Worm (Caenorhabditis elegans) whole organism, L1 larva: Measurements from ENCODE around the gene cyp-13B1.
A peak's percentile ranks its signal among the peaks of the same experiment; 100 is the strongest.

Experiments
- C16A3.4 ChIP-seq: fragments of 150-350 bp; optimal IDR thresholded peaks from 2 replicates; lab custom pipeline; 2014; ENCODE audit warnings: missing biosample characterization, missing genetic modification characterization
- F16B12.6 ChIP-seq: fragments of 150-350 bp; optimal IDR thresholded peaks from 2 replicates; lab custom pipeline; 2014; ENCODE audit warnings: missing biosample characterization, missing genetic modification characterization
- Y116A8C.19 ChIP-seq: sonication (generic microtip); optimal IDR thresholded peaks from 2 replicates; lab custom pipeline; 2016; ENCODE audit warnings: missing compliant biosample characterization, missing genetic modification characterization, borderline replicate concordance
- aha-1 ChIP-seq: fragments of 150-350 bp; optimal IDR thresholded peaks from 2 replicates; lab custom pipeline; 2014; ENCODE audit warnings: missing biosample characterization, missing genetic modification characterization
- ama-1 ChIP-seq: fragments of 150-350 bp; optimal IDR thresholded peaks from 2 replicates; lab custom pipeline; 2014
- ceh-8 ChIP-seq: fragments of 200-800 bp; sonication (Bioruptor generic); optimal IDR thresholded peaks from 2 replicates; lab custom pipeline; 2018; ENCODE audit warnings: mild to moderate bottlenecking, missing genetic modification characterization, moderate library complexity, missing compliant biosample characterization
- ceh-82 ChIP-seq, 3 experiments: fragments of 150-350 bp in 1 of 3; sonication (generic microtip) in 2 of 3; optimal IDR thresholded peaks; 2 replicates each; lab custom pipeline; 2014 to 2017; ENCODE audit warnings: missing biosample characterization in 3 of 3, missing genetic modification characterization in 3 of 3
- ceh-88 ChIP-seq: fragments of 200-800 bp; sonication (Bioruptor generic); IDR thresholded peaks from 2 replicates; pipeline ENCODE4 v1.3.6; 2022; ENCODE audit warnings: missing genetic modification characterization, missing compliant biosample characterization
- ces-1 ChIP-seq: fragments of 150-350 bp; optimal IDR thresholded peaks from 2 replicates; lab custom pipeline; 2014; ENCODE audit warnings: missing biosample characterization, missing genetic modification reagents, missing genetic modification characterization
- dpl-1 ChIP-seq, 3 experiments: fragments of 150-350 bp in 2 of 3; sonication (generic microtip) in 1 of 3; optimal IDR thresholded peaks; 2 replicates each; lab custom pipeline; 2014 to 2017; ENCODE audit warnings: missing biosample characterization in 3 of 3, missing genetic modification characterization in 3 of 3, missing genetic modification reagents in 3 of 3
- dsc-1 ChIP-seq: sonication (generic microtip); optimal IDR thresholded peaks from 2 replicates; lab custom pipeline; 2016; ENCODE audit warnings: mild to moderate bottlenecking, missing genetic modification characterization, missing compliant biosample characterization
- efl-1 ChIP-seq, 4 experiments: fragments of 150-350 bp; optimal IDR thresholded peaks in 3 of 4; peaks in 1 of 4; 1 replicate in 1 of 4; 2 replicates in 3 of 4; lab custom pipeline; 2014; ENCODE audit warnings: missing biosample characterization in 2 of 4, missing genetic modification characterization in 2 of 4, missing genetic modification reagents in 2 of 4
- elt-2 ChIP-seq: sonication (generic microtip); optimal IDR thresholded peaks from 2 replicates; lab custom pipeline; 2016; ENCODE audit warnings: missing genetic modification characterization, mild to moderate bottlenecking, inconsistent platforms, missing compliant biosample characterization, missing genetic modification reagents
- elt-3 ChIP-seq, 6 experiments: fragments of 150-350 bp in 1 of 6; sonication (generic microtip); optimal IDR thresholded peaks; 2 replicates each; lab custom pipeline; 2017 to 2018; ENCODE audit warnings: missing biosample characterization in 6 of 6, missing genetic modification characterization in 6 of 6, inconsistent platforms in 1 of 6
- fkh-10 ChIP-seq: sonication (generic microtip); optimal IDR thresholded peaks from 2 replicates; lab custom pipeline; 2017; ENCODE audit warnings: missing biosample characterization, missing genetic modification reagents, missing genetic modification characterization
- hlh-17 ChIP-seq: fragments of 200-800 bp; sonication (Bioruptor generic); optimal IDR thresholded peaks from 2 replicates; lab custom pipeline; 2018; ENCODE audit warnings: missing genetic modification characterization, mild to moderate bottlenecking, missing compliant biosample characterization, moderate library complexity, borderline replicate concordance
- hpl-2 ChIP-seq: fragments of 150-350 bp; optimal IDR thresholded peaks from 2 replicates; lab custom pipeline; 2014; ENCODE audit warnings: missing biosample characterization, missing genetic modification reagents, missing genetic modification characterization
- irx-1 ChIP-seq: sonication (generic microtip); optimal IDR thresholded peaks from 2 replicates; lab custom pipeline; 2016; ENCODE audit warnings: missing genetic modification characterization, missing compliant biosample characterization
- jun-1 ChIP-seq: fragments of 150-350 bp; optimal IDR thresholded peaks from 2 replicates; lab custom pipeline; 2014; ENCODE audit warnings: missing biosample characterization, missing genetic modification reagents, missing genetic modification characterization
- lin-13 ChIP-seq: fragments of 150-350 bp; optimal IDR thresholded peaks from 2 replicates; lab custom pipeline; 2014; ENCODE audit warnings: missing biosample characterization, missing genetic modification reagents, missing genetic modification characterization
- lin-15B ChIP-seq: fragments of 150-350 bp; sonication (generic microtip); optimal IDR thresholded peaks from 3 replicates; lab custom pipeline; 2014; ENCODE audit warnings: missing biosample characterization, missing genetic modification characterization
- lin-35 ChIP-seq, 2 experiments: fragments of 150-350 bp; optimal IDR thresholded peaks; 2 replicates each; lab custom pipeline; 2014; ENCODE audit warnings: missing biosample characterization in 2 of 2, missing genetic modification characterization in 2 of 2, missing genetic modification reagents in 2 of 2
- lsy-2 ChIP-seq, 2 experiments: fragments of 150-350 bp; optimal IDR thresholded peaks; 2 replicates each; lab custom pipeline; 2014; ENCODE audit warnings: missing biosample characterization in 2 of 2, missing genetic modification characterization in 2 of 2
- mdl-1 ChIP-seq, 2 experiments: fragments of 150-350 bp; optimal IDR thresholded peaks; 2 replicates each; lab custom pipeline; 2014 to 2017; ENCODE audit warnings: missing biosample characterization in 2 of 2, missing genetic modification characterization in 2 of 2, inconsistent platforms in 1 of 2
- mef-2 ChIP-seq: fragments of 150-350 bp; optimal IDR thresholded peaks from 2 replicates; lab custom pipeline; 2014; ENCODE audit warnings: missing biosample characterization, missing genetic modification characterization
- mep-1 ChIP-seq: fragments of 150-350 bp; optimal IDR thresholded peaks from 2 replicates; lab custom pipeline; 2014; ENCODE audit warnings: missing biosample characterization, missing genetic modification characterization
- nhr-12 ChIP-seq: sonication (generic microtip); optimal IDR thresholded peaks from 2 replicates; lab custom pipeline; 2017; ENCODE audit warnings: missing biosample characterization, missing genetic modification characterization
- nhr-19 ChIP-seq: fragments of 200-800 bp; sonication (Bioruptor generic); conservative IDR thresholded peaks from 2 replicates; pipeline ENCODE4 v1.3.6; 2022; ENCODE audit warnings: missing genetic modification characterization, missing compliant biosample characterization
- nhr-20 ChIP-seq: sonication (generic microtip); optimal IDR thresholded peaks from 2 replicates; lab custom pipeline; 2016; ENCODE audit warnings: mild to moderate bottlenecking, missing genetic modification characterization, missing compliant biosample characterization
- nhr-71 ChIP-seq: sonication (generic microtip); optimal IDR thresholded peaks from 2 replicates; lab custom pipeline; 2016; ENCODE audit warnings: mild to moderate bottlenecking, missing genetic modification characterization, moderate library complexity, missing compliant biosample characterization
- nhr-77 ChIP-seq: fragments of 150-350 bp; optimal IDR thresholded peaks from 2 replicates; lab custom pipeline; 2014; ENCODE audit warnings: missing biosample characterization, missing genetic modification characterization
- nhr-84 ChIP-seq: sonication (generic microtip); optimal IDR thresholded peaks from 2 replicates; lab custom pipeline; 2017; ENCODE audit warnings: missing biosample characterization, missing genetic modification characterization
- nhr-85 ChIP-seq: sonication (generic microtip); peaks from one replicate; lab custom pipeline; 2016; ENCODE audit warnings: missing genetic modification characterization, inconsistent platforms, missing compliant biosample characterization
- nhr-90 ChIP-seq: sonication (generic microtip); optimal IDR thresholded peaks from 2 replicates; lab custom pipeline; 2016; ENCODE audit warnings: mild to moderate bottlenecking, missing genetic modification characterization, missing compliant biosample characterization; ENCODE audit not compliant: poor library complexity
- pqm-1 ChIP-seq: sonication (generic microtip); optimal IDR thresholded peaks from 3 replicates; lab custom pipeline; 2017; ENCODE audit warnings: missing biosample characterization, missing genetic modification characterization
- rnt-1 ChIP-seq: sonication (generic microtip); optimal IDR thresholded peaks from 2 replicates; lab custom pipeline; 2016; ENCODE audit warnings: mild to moderate bottlenecking, missing genetic modification characterization, moderate library complexity, missing compliant biosample characterization
- skn-1 ChIP-seq: fragments of 150-350 bp; optimal IDR thresholded peaks from 2 replicates; lab custom pipeline; 2014; ENCODE audit warnings: missing biosample characterization, missing genetic modification characterization
- sox-4 ChIP-seq: sonication (generic microtip); optimal IDR thresholded peaks from 2 replicates; lab custom pipeline; 2016; ENCODE audit warnings: missing genetic modification characterization, missing compliant biosample characterization
- tbx-2 ChIP-seq: sonication (generic microtip); optimal IDR thresholded peaks from 2 replicates; lab custom pipeline; 2016; ENCODE audit warnings: missing genetic modification characterization, missing compliant biosample characterization
- tlp-1 ChIP-seq: fragments of 150-350 bp; optimal IDR thresholded peaks from 2 replicates; lab custom pipeline; 2014; ENCODE audit warnings: missing biosample characterization, missing genetic modification characterization
- unc-30 ChIP-seq: sonication (generic microtip); optimal IDR thresholded peaks from 2 replicates; lab custom pipeline; 2017; ENCODE audit warnings: missing biosample characterization, missing genetic modification characterization
- unc-98 ChIP-seq: fragments of 200-800 bp; sonication (Bioruptor generic); IDR thresholded peaks from 2 replicates; pipeline ENCODE4 v1.3.6; 2022; ENCODE audit warnings: missing genetic modification characterization, missing compliant biosample characterization
- vab-15 ChIP-seq: sonication (generic microtip); optimal IDR thresholded peaks from 2 replicates; lab custom pipeline; 2017; ENCODE audit warnings: missing genotype, mild to moderate bottlenecking, missing genetic modification characterization, missing compliant biosample characterization
- xbp-1 ChIP-seq: sonication (generic microtip); optimal IDR thresholded peaks from 2 replicates; lab custom pipeline; 2016; ENCODE audit warnings: missing genetic modification characterization, missing compliant biosample characterization
- zag-1 ChIP-seq: fragments of 150-350 bp; optimal IDR thresholded peaks from 2 replicates; lab custom pipeline; 2014; ENCODE audit warnings: missing biosample characterization, missing genetic modification characterization
- ztf-4 ChIP-seq: fragments of 150-350 bp; optimal IDR thresholded peaks from 2 replicates; lab custom pipeline; 2014; ENCODE audit warnings: missing biosample characterization, missing genetic modification characterization

cyp-13B1 gene

DNA sequence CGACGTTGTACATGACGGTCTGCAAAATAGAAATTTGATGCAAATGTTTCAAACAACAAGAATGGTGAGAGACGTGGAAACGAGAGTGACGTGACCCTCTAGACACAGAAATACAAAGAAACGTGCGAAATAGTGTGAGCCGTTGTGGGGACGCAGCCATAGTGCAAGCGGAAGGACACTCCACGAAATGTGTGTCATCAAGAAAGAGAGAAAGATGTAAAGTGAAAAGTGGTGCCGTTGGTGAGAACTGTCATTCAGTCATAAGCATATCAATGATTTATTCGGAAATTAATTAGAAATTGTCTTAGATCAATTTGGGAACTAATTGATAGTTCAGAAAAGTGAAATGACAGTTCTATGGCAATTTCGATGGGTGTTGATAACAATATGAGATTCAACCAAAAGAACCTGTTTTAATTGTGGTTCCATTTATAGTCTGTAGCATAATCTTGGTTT is 10.5 kb upstream of the cyp-13B1 start, which contains the start of gene C29F7.3 (continued):
- TF ChIP-seq rnt-1 = peak; percentile 23

DNA sequence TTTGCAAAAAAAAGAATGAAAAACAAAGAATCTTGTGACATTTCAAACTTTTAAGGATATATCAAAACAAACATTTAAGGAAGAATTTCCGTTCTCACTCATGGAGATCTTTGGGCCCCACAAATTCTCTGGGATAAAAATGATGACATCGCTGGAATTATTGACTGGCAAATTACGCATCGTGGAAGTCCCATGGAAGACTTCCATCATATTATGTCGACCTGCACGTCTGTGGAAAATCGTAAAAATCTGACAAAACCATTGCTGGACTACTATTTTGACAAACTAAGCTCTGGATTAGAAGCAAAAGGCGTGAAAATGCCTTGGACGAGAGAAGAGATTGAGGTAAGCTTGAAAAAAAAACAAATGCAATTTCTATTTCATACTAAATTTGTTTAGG is 8.0 kb upstream of the cyp-13B1 start:
- TF ChIP-seq nhr-85 (tag; lab: Kevin White, UChicago) = peak; percentile 32
- no peak for TF ChIP-seq tlp-1 (tag; lab: Kevin White, UChicago)
- TF ChIP-seq, all 84 proteins: peak for 1

DNA sequence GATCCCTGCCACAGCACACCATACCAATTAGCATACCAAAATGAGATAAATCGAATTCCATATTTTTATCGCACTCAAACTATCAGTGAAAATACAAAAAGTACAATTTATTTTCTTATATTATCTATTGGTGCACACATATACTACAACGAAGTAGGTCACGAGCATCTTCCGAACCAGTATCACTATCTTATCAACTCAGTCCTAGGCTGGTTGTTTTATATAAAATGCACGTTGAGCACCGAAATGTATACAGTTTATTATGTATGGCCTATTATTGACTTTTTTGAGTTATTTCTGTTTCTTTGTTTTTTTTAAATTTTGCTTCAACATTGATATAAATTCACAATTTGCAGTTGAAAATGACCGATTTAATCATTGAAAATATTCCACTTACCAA is 6.3 kb upstream of the cyp-13B1 start, which contains the start of gene C29F7.2:
TSS of gene C29F7.2 (plus strand) at position 357 of the 400 bp plus-strand sequence.
- TF ChIP-seq nhr-20 = peak; percentile 43
- TF ChIP-seq ceh-8 (GFP tag; lab: Kevin White, UChicago) = no peak
- peak; percentile 94 for TF ChIP-seq elt-2 (tag; lab: Kevin White, UChicago)
- peak; percentile 19 for TF ChIP-seq nhr-71
- TF ChIP-seq efl-1 (optimal IDR thresholded peaks at IDR 0.05; lab: Kevin White, UChicago) = no peak
- TF ChIP-seq efl-1 (GFP tag; optimal IDR thresholded peaks at IDR 0.05 in 1 of 2; lab: Kevin White, UChicago) = peak in 1 of 2 experiments; percentile 65
- no peak for TF ChIP-seq zag-1
- peak in 1 of 2 experiments; percentile 35 for TF ChIP-seq lin-35 (GFP tag; optimal IDR thresholded peaks at IDR 0.05; lab: Kevin White, UChicago)
- TF ChIP-seq, all 84 proteins: peak for 5

ce11 chrX:13414974-13415373 is 5.5 kb upstream of the cyp-13B1 start:
- peak; percentile 13 for TF ChIP-seq irx-1 (tag; lab: Kevin White, UChicago)
- TF ChIP-seq unc-98 = no peak
- no peak for TF ChIP-seq nhr-77 (tag; lab: Kevin White, UChicago)
- no peak for TF ChIP-seq efl-1 (optimal IDR thresholded peaks at IDR 0.05; lab: Kevin White, UChicago)
- no peak for TF ChIP-seq efl-1 (GFP tag; optimal IDR thresholded peaks at IDR 0.05 in 1 of 2; lab: Kevin White, UChicago)
- no peak for TF ChIP-seq unc-30 (tag; lab: Kevin White, UChicago)
- TF ChIP-seq jun-1 (tag; lab: Kevin White, UChicago) = no peak
- peak; percentile 5 for TF ChIP-seq C16A3.4
- TF ChIP-seq ceh-8 (GFP tag; lab: Kevin White, UChicago) = no peak
- no peak for TF ChIP-seq vab-15 (tag; lab: Kevin White, UChicago)
- TF ChIP-seq mdl-1 (tag; optimal IDR thresholded peaks at IDR 0.05; lab: Kevin White, UChicago) = peak in 1 of 2 experiments; percentile 14
- TF ChIP-seq lin-15B (tag; lab: Kevin White, UChicago) = no peak
- TF ChIP-seq Y116A8C.19 (tag; lab: Kevin White, UChicago) = no peak
- TF ChIP-seq hpl-2 = no peak
- peak; percentile 20 for TF ChIP-seq xbp-1
- peak; percentile 44 for TF ChIP-seq nhr-90 (tag; lab: Kevin White, UChicago)
- TF ChIP-seq skn-1 = peak; percentile 6
- no peak for TF ChIP-seq nhr-85 (tag; lab: Kevin White, UChicago)
- TF ChIP-seq ama-1 (lab: Kevin White, UChicago) = no peak
- no peak for TF ChIP-seq fkh-10 (GFP tag; lab: Kevin White, UChicago)
- no peak for TF ChIP-seq ces-1
- peak; percentile 2 for TF ChIP-seq elt-2 (tag; lab: Kevin White, UChicago)
- no peak for TF ChIP-seq nhr-12 (tag; lab: Kevin White, UChicago)
- no peak for TF ChIP-seq ceh-88 (GFP tag; lab: Robert Waterston, UW)
- peak; percentile 50 for TF ChIP-seq nhr-71
- no peak for TF ChIP-seq aha-1 (tag; lab: Kevin White, UChicago)
- no peak for TF ChIP-seq sox-4
- no peak for TF ChIP-seq F16B12.6 (tag; lab: Kevin White, UChicago)
- peak; percentile 33 for TF ChIP-seq mep-1
- TF ChIP-seq ceh-82 (tag; optimal IDR thresholded peaks at IDR 0.05; lab: Kevin White, UChicago) = peak in 1 of 3 experiments; percentile 27
- no peak for TF ChIP-seq pqm-1
- TF ChIP-seq lin-35 (GFP tag; optimal IDR thresholded peaks at IDR 0.05; lab: Kevin White, UChicago) = peak in 1 of 2 experiments; percentile 43
- no peak for TF ChIP-seq dpl-1 (GFP tag; optimal IDR thresholded peaks at IDR 0.05; lab: Kevin White, UChicago)
- no peak for TF ChIP-seq lin-13 (GFP tag; lab: Kevin White, UChicago)
- no peak for TF ChIP-seq hlh-17 (GFP tag; lab: Kevin White, UChicago)
- TF ChIP-seq rnt-1 = peak; percentile 35
- TF ChIP-seq elt-3 (tag; optimal IDR thresholded peaks at IDR 0.05; lab: Kevin White, UChicago) = no peak
- no peak for TF ChIP-seq nhr-84 (tag; lab: Kevin White, UChicago)
- no peak for TF ChIP-seq mef-2
- TF ChIP-seq nhr-19 = peak; percentile 51
- peak in 1 of 2 experiments; percentile 23 for TF ChIP-seq lsy-2 (tag; optimal IDR thresholded peaks at IDR 0.05; lab: Kevin White, UChicago)
- no peak for TF ChIP-seq ztf-4 (tag; lab: Kevin White, UChicago)
- peak; percentile 54 for TF ChIP-seq dsc-1 (tag; lab: Kevin White, UChicago)
- peak; percentile 10 for TF ChIP-seq tbx-2
